Worm (Caenorhabditis elegans) whole organism, young adult: Measurements from ENCODE around the gene cul-1.
A peak's percentile ranks its signal among the peaks of the same experiment; 100 is the strongest.
"Not testable (repeated sequence)": the region's sequence is repeated elsewhere in the genome, so short reads cannot be mapped to it uniquely, and the experiment has no call there.

ENCODE experiments used
- D2030.7 ChIP-seq: fragments of 200-800 bp; sonication (Bioruptor generic); IDR thresholded peaks from 2 replicates; pipeline ENCODE4 v1.3.6; 2022; ENCODE audit warnings: missing genetic modification reagents, missing genetic modification characterization, missing compliant biosample characterization
- F33H1.4 ChIP-seq: fragments of 200-800 bp; sonication (Bioruptor generic); IDR thresholded peaks from 2 replicates; pipeline ENCODE4 v1.3.6; 2022; ENCODE audit warnings: missing genetic modification reagents, missing genetic modification characterization, missing compliant biosample characterization
- K11D2.4 ChIP-seq: fragments of 200-800 bp; sonication (Bioruptor generic); IDR thresholded peaks from 2 replicates; pipeline ENCODE4 v1.3.6; 2022; ENCODE audit warnings: missing genetic modification reagents, missing genetic modification characterization, missing compliant biosample characterization
- K12H6.12 ChIP-seq: fragments of 200-800 bp; sonication (Bioruptor generic); optimal IDR thresholded peaks from 2 replicates; lab custom pipeline; 2018; ENCODE audit warnings: mild to moderate bottlenecking, missing genetic modification characterization, missing compliant biosample characterization
- Y53F4B.3 ChIP-seq: fragments of 200-800 bp; sonication (Bioruptor generic); IDR thresholded peaks from 2 replicates; pipeline ENCODE4 v1.3.6; 2022; ENCODE audit warnings: missing genetic modification reagents, missing genetic modification characterization, missing compliant biosample characterization
- Y67H2A.10 ChIP-seq: fragments of 200-800 bp; sonication (Bioruptor generic); conservative IDR thresholded peaks from 2 replicates; pipeline ENCODE4 v1.3.6; 2022; ENCODE audit warnings: missing genetic modification reagents, missing genetic modification characterization, missing compliant biosample characterization
- aptf-2 ChIP-seq: fragments of 200-800 bp; sonication (Bioruptor generic); conservative IDR thresholded peaks from 2 replicates; pipeline ENCODE4 v1.3.6; 2022; ENCODE audit warnings: missing genetic modification reagents, missing genetic modification characterization, missing compliant biosample characterization
- atf-7 ChIP-seq: sonication (generic microtip); optimal IDR thresholded peaks from 2 replicates; lab custom pipeline; 2017; ENCODE audit warnings: mild to moderate bottlenecking, missing genetic modification characterization, missing compliant biosample characterization
- attf-3 ChIP-seq: fragments of 200-800 bp; sonication (Bioruptor generic); conservative IDR thresholded peaks from 2 replicates; pipeline ENCODE4 v1.3.6; 2022; ENCODE audit warnings: missing genetic modification reagents, missing genetic modification characterization, missing compliant biosample characterization
- cebp-1 ChIP-seq, 2 experiments: fragments of 200-800 bp in 1 of 2; sonication (Bioruptor generic) in 1 of 2; sonication (generic microtip) in 1 of 2; IDR thresholded peaks in 1 of 2; optimal IDR thresholded peaks in 1 of 2; 2 replicates each; pipeline versions ENCODE4 v1.3.6 to Lab custom; 2017 to 2022; ENCODE audit warnings: missing compliant biosample characterization in 2 of 2, missing genetic modification characterization in 2 of 2, mild to moderate bottlenecking in 1 of 2, missing genetic modification reagents in 1 of 2, moderate library complexity in 1 of 2
- ceh-100 ChIP-seq: fragments of 200-800 bp; sonication (Bioruptor generic); IDR thresholded peaks from 2 replicates; pipeline ENCODE4 v1.3.6; 2022; ENCODE audit warnings: missing genetic modification reagents, missing genetic modification characterization, missing compliant biosample characterization
- ceh-27 ChIP-seq: fragments of 200-800 bp; sonication (Bioruptor generic); optimal IDR thresholded peaks from 2 replicates; lab custom pipeline; 2018; ENCODE audit warnings: mild to moderate bottlenecking, missing genetic modification characterization, moderate library complexity, missing compliant biosample characterization
- dox-1 ChIP-seq: fragments of 200-800 bp; sonication (Bioruptor generic); IDR thresholded peaks from 2 replicates; pipeline ENCODE4 v1.3.6; 2022; ENCODE audit warnings: missing genetic modification reagents, missing genetic modification characterization, missing compliant biosample characterization
- dpl-1 ChIP-seq: fragments of 150-350 bp; optimal IDR thresholded peaks from 2 replicates; lab custom pipeline; 2014; ENCODE audit warnings: missing biosample characterization, missing genetic modification reagents, missing genetic modification characterization
- efl-1 ChIP-seq: fragments of 150-350 bp; optimal IDR thresholded peaks from 2 replicates; lab custom pipeline; 2014; ENCODE audit warnings: missing biosample characterization, missing genetic modification reagents, missing genetic modification characterization
- egl-44 ChIP-seq: fragments of 200-800 bp; sonication (Bioruptor generic); IDR thresholded peaks from 2 replicates; pipeline ENCODE4 v1.3.6; 2022; ENCODE audit warnings: missing genetic modification reagents, missing genetic modification characterization, missing compliant biosample characterization
- him-1 ChIP-seq: sonication (generic microtip); optimal IDR thresholded peaks from 2 replicates; lab custom pipeline; 2016; ENCODE audit warnings: missing genotype, missing genetic modification reagents, missing genetic modification characterization, missing compliant biosample characterization
- hmg-1.2 ChIP-seq: fragments of 200-800 bp; sonication (Bioruptor generic); IDR thresholded peaks from 2 replicates; pipeline ENCODE4 v1.3.6; 2022; ENCODE audit warnings: missing genetic modification reagents, missing genetic modification characterization, missing compliant biosample characterization
- lin-26 ChIP-seq: fragments of 200-800 bp; sonication (Bioruptor generic); IDR thresholded peaks from 2 replicates; pipeline ENCODE4 v1.3.6; 2022; ENCODE audit warnings: missing genetic modification reagents, missing genetic modification characterization, missing compliant biosample characterization
- lin-54 ChIP-seq: fragments of 200-800 bp; sonication (Bioruptor generic); optimal IDR thresholded peaks from 2 replicates; lab custom pipeline; 2018; ENCODE audit warnings: mild to moderate bottlenecking, missing genetic modification characterization, missing compliant biosample characterization
- lsl-1 ChIP-seq: fragments of 200-800 bp; sonication (Bioruptor generic); optimal IDR thresholded peaks from 2 replicates; lab custom pipeline; 2018; ENCODE audit warnings: mild to moderate bottlenecking, missing genetic modification characterization, moderate library complexity, missing compliant biosample characterization
- madf-6 ChIP-seq: fragments of 200-800 bp; sonication (Bioruptor generic); IDR thresholded peaks from 2 replicates; pipeline ENCODE4 v1.3.6; 2022; ENCODE audit warnings: missing genetic modification reagents, missing genetic modification characterization, missing compliant biosample characterization
- mcd-1 ChIP-seq: fragments of 200-800 bp; sonication (Bioruptor generic); IDR thresholded peaks from 2 replicates; pipeline ENCODE4 v1.3.6; 2022; ENCODE audit warnings: missing genetic modification reagents, missing genetic modification characterization, missing compliant biosample characterization
- pbrm-1 ChIP-seq: fragments of 200-800 bp; sonication (Bioruptor generic); IDR thresholded peaks from 2 replicates; pipeline ENCODE4 v1.3.6; 2022; ENCODE audit warnings: missing genetic modification reagents, missing genetic modification characterization, missing compliant biosample characterization
- rcor-1 ChIP-seq: fragments of 200-800 bp; sonication (Bioruptor generic); IDR thresholded peaks from 2 replicates; pipeline ENCODE4 v1.3.6; 2022; ENCODE audit warnings: missing genetic modification reagents, missing genetic modification characterization, missing compliant biosample characterization
- snpc-1.3 ChIP-seq: sonication (generic microtip); optimal IDR thresholded peaks from 2 replicates; lab custom pipeline; 2017; ENCODE audit warnings: missing genetic modification characterization, mild to moderate bottlenecking, missing compliant biosample characterization, antibody characterized with exemption, moderate library complexity, missing genotype, missing genetic modification reagents; ENCODE audit not compliant: insufficient read depth
- tbp1 ChIP-seq: fragments of 200-800 bp; sonication (Bioruptor generic); optimal IDR thresholded peaks from 2 replicates; lab custom pipeline; 2018; ENCODE audit warnings: mild to moderate bottlenecking, missing genetic modification characterization, missing compliant biosample characterization
- unc-130 ChIP-seq: sonication (generic microtip); optimal IDR thresholded peaks from 2 replicates; lab custom pipeline; 2016; ENCODE audit warnings: missing genetic modification reagents, missing genetic modification characterization, missing compliant biosample characterization
- xnd-1 ChIP-seq: sonication (generic microtip); optimal IDR thresholded peaks from 2 replicates; lab custom pipeline; 2016; ENCODE audit warnings: missing genotype, missing genetic modification reagents, missing genetic modification characterization, missing compliant biosample characterization
- zfh-2 ChIP-seq: fragments of 200-800 bp; sonication (Bioruptor generic); conservative IDR thresholded peaks from 2 replicates; pipeline ENCODE4 v1.3.6; 2022; ENCODE audit warnings: missing genetic modification reagents, missing genetic modification characterization, missing compliant biosample characterization
- ztf-18 ChIP-seq: sonication (generic microtip); optimal IDR thresholded peaks from 2 replicates; lab custom pipeline; 2016; ENCODE audit warnings: missing genotype, mild to moderate bottlenecking, missing genetic modification characterization, missing compliant biosample characterization
- ztf-25 ChIP-seq: fragments of 200-800 bp; sonication (Bioruptor generic); IDR thresholded peaks from 2 replicates; pipeline ENCODE4 v1.3.6; 2022; ENCODE audit warnings: missing genetic modification reagents, missing genetic modification characterization, missing compliant biosample characterization

cul-1 gene

ce11 chrIII:10435938-10436842, 34.8 kb upstream of the cul-1 start, which contains the start of the genes smrd-1 and enu-3.1 (continued):
- TF ChIP-seq tbp1 (GFP tag; lab: Kevin White, UChicago) (peak; percentile 28), ztf-18 (tag; lab: Kevin White, UChicago) (peak; percentile 65), F33H1.4 (GFP tag; lab: Robert Waterston, UW) (peak; percentile 71), K12H6.12 (tag; lab: Kevin White, UChicago) (peak; percentile 53), ceh-100 (GFP tag; lab: Robert Waterston, UW) (peak; percentile 95), lin-54 (peak; percentile 87), egl-44 (GFP tag; lab: Robert Waterston, UW) (0 out of 2 replicates have a peak, but pooled peaks have one; percentile 18), D2030.7 (GFP tag; lab: Robert Waterston, UW) (peak; percentile 92), ceh-27 (peak; percentile 32), rcor-1 (GFP tag; lab: Robert Waterston, UW) (peak; percentile 84), hmg-1.2 (GFP tag; lab: Robert Waterston, UW) (peak; percentile 54), unc-130 (GFP tag; lab: Kevin White, UChicago) (peak; percentile 27), dox-1 (GFP tag; lab: Robert Waterston, UW) (peak; percentile 88), snpc-1.3 (tag; lab: Kevin White, UChicago) (peak; percentile 14), zfh-2 (GFP tag; lab: Robert Waterston, UW) (peak; percentile 48; the same call in 1 of the 2 replicates), Y53F4B.3 (GFP tag; lab: Robert Waterston, UW) (peak; percentile 12; the same call in 1 of the 2 replicates), Y67H2A.10 (peak; percentile 28; the same call in 1 of the 2 replicates), aptf-2 (GFP tag; lab: Robert Waterston, UW) (peak; percentile 48; the same call in 1 of the 2 replicates), madf-6 (peak; percentile 73), pbrm-1 (peak; percentile 75; the same call in 1 of the 2 replicates), ztf-25 (GFP tag; lab: Robert Waterston, UW) (0 out of 2 replicates have a peak, but pooled peaks have one; percentile 37), mcd-1 (GFP tag; lab: Robert Waterston, UW) (peak; percentile 85), K11D2.4 (GFP tag; lab: Robert Waterston, UW) (peak; percentile 58; the same call in 1 of the 2 replicates)

DNA sequence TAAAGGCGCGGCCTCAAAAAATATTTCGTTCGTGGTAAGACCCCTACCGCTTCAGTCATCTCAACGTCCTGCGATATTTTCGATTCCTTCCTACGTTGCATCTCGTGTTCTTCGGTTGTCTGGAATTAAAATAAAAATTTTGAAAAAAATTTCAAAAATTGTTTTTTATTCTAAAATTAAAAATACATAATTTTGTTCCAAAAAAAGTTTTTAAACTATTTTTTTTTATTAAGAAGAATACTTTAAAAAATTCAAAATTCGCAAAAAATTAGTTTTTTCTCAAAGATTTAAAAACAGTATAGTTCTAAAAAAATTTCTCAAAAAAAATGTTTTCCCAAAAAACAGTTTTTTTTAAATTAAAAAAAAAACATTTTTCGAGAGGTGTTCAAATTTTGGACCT, 32.3 kb upstream of the cul-1 start, which contains the start of gene H04D03.6:
Gene H04D03.6, minus strand, starts transcription at position 101 of the 400 bp plus-strand sequence.
- TF ChIP-seq him-1 (tag; lab: Kevin White, UChicago); egl-44 (GFP tag; lab: Robert Waterston, UW); attf-3 (GFP tag; lab: Robert Waterston, UW): not testable (repeated sequence)
- TF ChIP-seq, all 124 proteins: peak for 0; not testable (repeated sequence) for 124

ce11 chrIII:10442355-10443140, 28.5 kb upstream of the cul-1 start, which contains the start of the genes H04D03.2 and ecps-2:
Gene H04D03.2 (minus strand): TSS chrIII:10442405.
Gene ecps-2 (plus strand): TSS chrIII:10443090.
- TF ChIP-seq lin-26 = no peak
- no peak for TF ChIP-seq cebp-1 (GFP tag; IDR thresholded peaks at IDR 0.05; lab: Robert Waterston, UW)
- no peak for TF ChIP-seq cebp-1 (tag; optimal IDR thresholded peaks at IDR 0.05; lab: Kevin White, UChicago)
- peak; percentile 82 for TF ChIP-seq lsl-1 (GFP tag; lab: Kevin White, UChicago)
- no peak for TF ChIP-seq atf-7 (tag; lab: Kevin White, UChicago)
- peak; percentile 56 for TF ChIP-seq lin-54
- TF ChIP-seq xnd-1 (tag; lab: Kevin White, UChicago) = peak; percentile 72
- TF ChIP-seq efl-1 (GFP tag; lab: Kevin White, UChicago) = peak; percentile 25
- peak; percentile 85 for TF ChIP-seq madf-6
- TF ChIP-seq D2030.7 (GFP tag; lab: Robert Waterston, UW) = 0 out of 2 replicates have a peak, but pooled peaks have one; percentile 10
- no peak for TF ChIP-seq dpl-1 (GFP tag; lab: Kevin White, UChicago)
- peak; percentile 82 for TF ChIP-seq F33H1.4 (GFP tag; lab: Robert Waterston, UW)
